Fruit fly (Drosophila melanogaster) whole organism, prepupa: ENCODE results near the gene Pak.

Source experiments
- CG15336 ChIP-seq: fragments of 200-800 bp; sonication (Bioruptor generic); IDR thresholded peaks from 2 replicates; pipeline ENCODE4 v1.3.6; 2022; ENCODE audit warnings: missing biosample characterization, missing genetic modification characterization
- CG31627 ChIP-seq: fragments of 200-800 bp; sonication (Bioruptor generic); optimal IDR thresholded peaks from 3 replicates; lab custom pipeline; 2016; ENCODE audit warnings: missing biosample characterization, missing genetic modification characterization
- CG6854 ChIP-seq: fragments of 200-800 bp; sonication (Bioruptor generic); optimal IDR thresholded peaks from 2 replicates; lab custom pipeline; 2017; ENCODE audit warnings: missing biosample characterization, mild to moderate bottlenecking, missing genetic modification characterization
- CG8319 ChIP-seq: fragments of 200-800 bp; sonication (Bioruptor generic); optimal IDR thresholded peaks from 3 replicates; lab custom pipeline; 2016; ENCODE audit warnings: missing biosample characterization, missing genetic modification characterization
- Ets21C ChIP-seq: fragments of 200-800 bp; sonication (Bioruptor generic); optimal IDR thresholded peaks from 3 replicates; lab custom pipeline; 2016; ENCODE audit warnings: missing biosample characterization, missing genetic modification characterization
- Gug ChIP-seq: fragments of 200-800 bp; sonication (Bioruptor generic); IDR thresholded peaks from 2 replicates; pipeline ENCODE4 v1.3.6; 2022; ENCODE audit warnings: missing biosample characterization, missing genetic modification characterization
- Hr4 ChIP-seq: fragments of 200-800 bp; sonication (Bioruptor generic); optimal IDR thresholded peaks from 3 replicates; lab custom pipeline; 2016; ENCODE audit warnings: missing biosample characterization, missing genetic modification characterization
- Sox102F ChIP-seq: fragments of 200-800 bp; sonication (Bioruptor generic); optimal IDR thresholded peaks from 2 replicates; lab custom pipeline; 2016; ENCODE audit warnings: missing biosample characterization, mild to moderate bottlenecking, missing genetic modification characterization
- Sox15 ChIP-seq: fragments of 200-800 bp; sonication (Bioruptor generic); optimal IDR thresholded peaks from 3 replicates; lab custom pipeline; 2016; ENCODE audit warnings: missing biosample characterization, missing genetic modification characterization
- esn ChIP-seq: fragments of 200-800 bp; sonication (Bioruptor generic); optimal IDR thresholded peaks from 2 replicates; lab custom pipeline; 2016; ENCODE audit warnings: missing biosample characterization, mild to moderate bottlenecking, missing genetic modification characterization, moderate library complexity
- net ChIP-seq: fragments of 200-800 bp; sonication (Bioruptor generic); optimal IDR thresholded peaks from 3 replicates; lab custom pipeline; 2016; ENCODE audit warnings: missing biosample characterization, missing genetic modification characterization
- vri ChIP-seq: fragments of 200-800 bp; sonication (Bioruptor generic); optimal IDR thresholded peaks from 3 replicates; lab custom pipeline; 2016; ENCODE audit warnings: missing biosample characterization, mild to moderate bottlenecking, missing genetic modification characterization

dm6 chr3R:6309676-6310075 is 41.0 kb upstream of the Pak start, which contains the start of gene CG31560:
- TF ChIP-seq Ets21C (GFP tag; lab: Kevin White, UChicago) (no peak), Gug (no peak), Sox102F (no peak), net (GFP tag; lab: Kevin White, UChicago) (no peak), CG15336 (GFP tag; lab: Robert Waterston, UW) (no peak), esn (GFP tag; lab: Kevin White, UChicago) (no peak), CG6854 (GFP tag; lab: Kevin White, UChicago) (no peak), CG8319 (GFP tag; lab: Kevin White, UChicago) (no peak), Sox15 (GFP tag; lab: Kevin White, UChicago) (no peak), Hr4 (GFP tag; lab: Kevin White, UChicago) (no peak), CG31627 (GFP tag; lab: Kevin White, UChicago) (no peak), vri (no peak)
